Fruit fly (Drosophila melanogaster): ENCODE results near the gene Mis12.

The Mis12 gene

DNA sequence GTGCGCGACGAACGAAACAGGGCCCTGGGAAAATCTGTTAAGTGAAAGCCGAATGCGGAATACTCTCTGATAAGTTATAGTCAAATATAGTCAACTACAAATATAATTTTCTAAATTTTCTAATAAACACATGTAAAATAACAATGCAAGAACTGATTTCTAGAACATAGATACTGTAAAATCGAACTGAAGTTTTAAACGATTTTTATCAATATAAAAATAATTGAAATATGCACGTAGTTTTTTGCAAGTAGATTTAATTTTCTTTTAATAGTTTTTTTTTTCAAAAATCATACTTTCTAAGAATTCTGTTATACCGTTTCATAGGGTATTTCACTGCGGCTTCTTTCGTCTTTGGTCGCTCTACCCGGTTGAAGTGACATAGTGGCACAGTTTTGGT, 39.5 kb upstream of the Mis12 start (continued):
- TF ChIP-seq dsx (GFP tag; optimal IDR thresholded peaks at IDR 0.05; ENCODE audit: poor library complexity, severe bottlenecking), result peak; percentile 42
- TF ChIP-seq eg (GFP tag; IDR thresholded peaks at IDR 0.05), result peak; percentile 40; the same call in 1 of the 3 replicates
- peak; percentile 47 for TF ChIP-seq OdsH (GFP tag; optimal IDR thresholded peaks at IDR 0.05)
- TF ChIP-seq pdm3 (GFP tag; optimal IDR thresholded peaks at IDR 0.05), result peak; percentile 24
- peak; percentile 22 for TF ChIP-seq CG31627 (GFP tag; optimal IDR thresholded peaks at IDR 0.05)
- no peak for TF ChIP-seq CG7368 (GFP tag; optimal IDR thresholded peaks at IDR 0.05)
- peak; percentile 36 for TF ChIP-seq CG10669 (GFP tag; optimal IDR thresholded peaks at IDR 0.05)
- peak; percentile 23 for TF ChIP-seq esn (GFP tag; optimal IDR thresholded peaks at IDR 0.05)
- no peak for TF ChIP-seq Blimp-1 (GFP tag; optimal IDR thresholded peaks at IDR 0.05)
- peak; percentile 53 for TF ChIP-seq Hr4 (GFP tag; optimal IDR thresholded peaks at IDR 0.05)
- peak; percentile 64 for TF ChIP-seq achi (GFP tag; optimal IDR thresholded peaks at IDR 0.05)
- TF ChIP-seq CG6163 (GFP tag; IDR thresholded peaks at IDR 0.05), result peak; percentile 17; the same call in 1 of the 3 replicates
- TF ChIP-seq Smox (GFP tag; optimal IDR thresholded peaks at IDR 0.05), result peak; percentile 11
- TF ChIP-seq acj6 (GFP tag; optimal IDR thresholded peaks at IDR 0.05), result peak; percentile 48
- peak; percentile 6 for TF ChIP-seq CG4318 (GFP tag; optimal IDR thresholded peaks at IDR 0.05)
- peak; percentile 43 for TF ChIP-seq CG3919 (GFP tag; optimal IDR thresholded peaks at IDR 0.05)
- TF ChIP-seq cyc (GFP tag; optimal IDR thresholded peaks at IDR 0.05), result no peak
- TF ChIP-seq CG10631 (GFP tag; optimal IDR thresholded peaks at IDR 0.05), result peak; percentile 27
- TF ChIP-seq CG6792 (GFP tag; optimal IDR thresholded peaks at IDR 0.05), result no peak
- TF ChIP-seq CG6854 (GFP tag; optimal IDR thresholded peaks at IDR 0.05), result no peak
- TF ChIP-seq CG6808 (GFP tag; optimal IDR thresholded peaks at IDR 0.05), result peak; percentile 70
- TF ChIP-seq CG11762 (GFP tag; optimal IDR thresholded peaks at IDR 0.05; ENCODE audit: insufficient read depth), result no peak
- TF ChIP-seq fd85E (GFP tag; optimal IDR thresholded peaks at IDR 0.05), result no peak
- TF ChIP-seq Lpt (GFP tag; optimal IDR thresholded peaks at IDR 0.05), result peak; percentile 15
- TF ChIP-seq Sox102F (GFP tag; optimal IDR thresholded peaks at IDR 0.05), result no peak
- TF ChIP-seq CG8119 (GFP tag; IDR thresholded peaks at IDR 0.05), result peak; percentile 44; the same call in 1 of the 3 replicates
- peak; percentile 34 to 61 for TF ChIP-seq ss (GFP tag; optimal IDR thresholded peaks at IDR 0.05)
- TF ChIP-seq lz (GFP tag; optimal IDR thresholded peaks at IDR 0.05), result no peak
- peak; percentile 69 for TF ChIP-seq CG3032 (tag; optimal IDR thresholded peaks at IDR 0.05)

DNA sequence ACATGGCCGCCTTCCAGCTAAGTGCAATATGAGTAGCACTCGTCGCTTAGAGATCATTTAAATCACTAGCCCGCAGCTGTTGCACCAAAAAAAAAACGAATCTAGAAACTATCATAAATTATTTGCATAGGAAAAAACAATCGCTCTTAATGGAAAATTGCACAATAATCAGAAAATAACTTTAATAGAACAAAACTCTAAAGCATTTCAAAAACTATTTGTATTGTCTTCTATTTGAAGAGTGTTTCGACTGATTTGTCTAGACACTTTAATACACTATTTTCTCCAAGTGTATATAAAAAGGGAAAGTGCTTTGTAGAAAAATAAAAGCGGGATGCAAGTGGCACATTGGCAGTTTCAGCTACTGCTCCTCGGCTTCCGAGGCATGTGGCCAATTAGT, 37.6 kb upstream of the Mis12 start:
- peak; percentile 79 for TF ChIP-seq Eip78C (GFP tag)
- TF ChIP-seq CG7368 (GFP tag; optimal IDR thresholded peaks at IDR 0.05), result no peak
- TF ChIP-seq eg (GFP tag; IDR thresholded peaks at IDR 0.05), result no peak
- TF ChIP-seq Sox102F (GFP tag; optimal IDR thresholded peaks at IDR 0.05), result no peak
- TF ChIP-seq cyc (GFP tag; optimal IDR thresholded peaks at IDR 0.05), result no peak
- TF ChIP-seq vri (GFP tag; optimal IDR thresholded peaks at IDR 0.05), result no peak
- no peak for TF ChIP-seq CG3032 (tag; optimal IDR thresholded peaks at IDR 0.05)
- TF ChIP-seq Hr38 (GFP tag; optimal IDR thresholded peaks at IDR 0.05), result no peak
- TF ChIP-seq CG6854 (GFP tag; optimal IDR thresholded peaks at IDR 0.05), result no peak
- no peak for TF ChIP-seq CG11762 (GFP tag; optimal IDR thresholded peaks at IDR 0.05; ENCODE audit: insufficient read depth)
- no peak for TF ChIP-seq pdm3 (GFP tag; optimal IDR thresholded peaks at IDR 0.05)
- TF ChIP-seq achi (GFP tag; optimal IDR thresholded peaks at IDR 0.05), result peak; percentile 5
- no peak for TF ChIP-seq Ets96B (tag; optimal IDR thresholded peaks at IDR 0.05)
- no peak for TF ChIP-seq fd59A (GFP tag; optimal IDR thresholded peaks at IDR 0.05)
- no peak for TF ChIP-seq CG3919 (GFP tag; optimal IDR thresholded peaks at IDR 0.05)
- TF ChIP-seq Hr39 (GFP tag; optimal IDR thresholded peaks at IDR 0.05), result no peak
- peak; percentile 4 for TF ChIP-seq acj6 (GFP tag; optimal IDR thresholded peaks at IDR 0.05)
- no peak for TF ChIP-seq dac (GFP tag; optimal IDR thresholded peaks at IDR 0.05)
- TF ChIP-seq svp (GFP tag), result no peak
- no peak for TF ChIP-seq CG6792 (GFP tag; optimal IDR thresholded peaks at IDR 0.05)
- no peak for TF ChIP-seq Ets21C (GFP tag; optimal IDR thresholded peaks at IDR 0.05)
- TF ChIP-seq topi (GFP tag; optimal IDR thresholded peaks at IDR 0.05), result no peak
- no peak for TF ChIP-seq CG9139 (GFP tag; optimal IDR thresholded peaks at IDR 0.05)
- no peak for TF ChIP-seq lz (GFP tag; optimal IDR thresholded peaks at IDR 0.05)
- TF ChIP-seq CG15336 (GFP tag; IDR thresholded peaks at IDR 0.05), result 0 out of 2 replicates have a peak, but pooled peaks have one; percentile 35
- no peak for TF ChIP-seq CG10631 (GFP tag; optimal IDR thresholded peaks at IDR 0.05)
- no peak for TF ChIP-seq CG16779 (tag; optimal IDR thresholded peaks at IDR 0.05)
- TF ChIP-seq CG1621 (tag; optimal IDR thresholded peaks at IDR 0.05), result no peak
- 0 out of 3 replicates have a peak, but pooled peaks have one; percentile 18 for TF ChIP-seq CG6163 (GFP tag; IDR thresholded peaks at IDR 0.05)
- TF ChIP-seq CG6276 (GFP tag; optimal IDR thresholded peaks at IDR 0.05), result no peak
- TF ChIP-seq CG32006 (GFP tag; optimal IDR thresholded peaks at IDR 0.05), result peak; percentile 49
- TF ChIP-seq Eip93F (GFP tag; optimal IDR thresholded peaks at IDR 0.05), result no peak
- no peak for TF ChIP-seq Sox14 (GFP tag; optimal IDR thresholded peaks at IDR 0.05)
- no peak for TF ChIP-seq Blimp-1 (GFP tag; optimal IDR thresholded peaks at IDR 0.05)
- no peak for TF ChIP-seq CG8319 (GFP tag; optimal IDR thresholded peaks at IDR 0.05)

Measured in whole organism, prepupa.